Fruit fly (Drosophila melanogaster) whole organism, prepupa: ENCODE measurements around the gene CG14683.

Source experiments
- Blimp-1 ChIP-seq: fragments of 200-800 bp; sonication (Bioruptor generic); optimal IDR thresholded peaks from 3 replicates; lab custom pipeline; 2017; ENCODE audit warnings: missing biosample characterization, missing genetic modification characterization, mild to moderate bottlenecking, moderate library complexity, missing genetic modification reagents
- CG10631 ChIP-seq: fragments of 200-800 bp; sonication (Bioruptor generic); optimal IDR thresholded peaks from 2 replicates; lab custom pipeline; 2016; ENCODE audit warnings: missing biosample characterization, missing genetic modification characterization
- CG10669 ChIP-seq: fragments of 200-800 bp; sonication (Bioruptor generic); optimal IDR thresholded peaks from 3 replicates; lab custom pipeline; 2018; ENCODE audit warnings: missing biosample characterization, mild to moderate bottlenecking, missing genetic modification characterization, moderate library complexity
- CG11762 ChIP-seq: fragments of 200-800 bp; sonication (Bioruptor generic); optimal IDR thresholded peaks from 3 replicates; lab custom pipeline; 2016; ENCODE audit warnings: missing biosample characterization, missing genetic modification characterization; ENCODE audit not compliant: insufficient read depth
- CG11902 ChIP-seq: fragments of 200-800 bp; sonication (Bioruptor generic); optimal IDR thresholded peaks from 3 replicates; lab custom pipeline; 2016; ENCODE audit warnings: missing biosample characterization, missing genetic modification characterization
- CG1621 ChIP-seq: fragments of 200-800 bp; sonication (Bioruptor generic); optimal IDR thresholded peaks from 3 replicates; lab custom pipeline; 2018; ENCODE audit warnings: missing biosample characterization, mild to moderate bottlenecking, missing genetic modification characterization
- CG16779 ChIP-seq: fragments of 200-800 bp; sonication (Bioruptor generic); optimal IDR thresholded peaks from 3 replicates; lab custom pipeline; 2017; ENCODE audit warnings: missing biosample characterization, mild to moderate bottlenecking, missing genetic modification characterization
- CG3032 ChIP-seq: fragments of 200-800 bp; optimal IDR thresholded peaks from 2 replicates; lab custom pipeline; 2019; ENCODE audit warnings: missing biosample characterization, mild to moderate bottlenecking, missing genetic modification characterization, moderate library complexity
- CG31627 ChIP-seq: fragments of 200-800 bp; sonication (Bioruptor generic); optimal IDR thresholded peaks from 3 replicates; lab custom pipeline; 2016; ENCODE audit warnings: missing biosample characterization, missing genetic modification characterization
- CG32006 ChIP-seq: fragments of 200-800 bp; sonication (Bioruptor generic); optimal IDR thresholded peaks from 3 replicates; lab custom pipeline; 2017; ENCODE audit warnings: missing biosample characterization, mild to moderate bottlenecking, missing genetic modification characterization
- CG34406 ChIP-seq: fragments of 200-800 bp; sonication (Bioruptor generic); optimal IDR thresholded peaks from 3 replicates; lab custom pipeline; 2016; ENCODE audit warnings: missing biosample characterization, missing genetic modification characterization
- CG3919 ChIP-seq: fragments of 200-800 bp; sonication (Bioruptor generic); optimal IDR thresholded peaks from 3 replicates; lab custom pipeline; 2016; ENCODE audit warnings: missing biosample characterization, missing genetic modification characterization
- CG4318 ChIP-seq: fragments of 200-800 bp; sonication (Bioruptor generic); optimal IDR thresholded peaks from 3 replicates; lab custom pipeline; 2017; ENCODE audit warnings: missing biosample characterization, mild to moderate bottlenecking, missing genetic modification characterization
- CG6792 ChIP-seq: fragments of 200-800 bp; sonication (Bioruptor generic); optimal IDR thresholded peaks from 3 replicates; lab custom pipeline; 2016; ENCODE audit warnings: missing biosample characterization, missing genetic modification characterization
- CG6854 ChIP-seq: fragments of 200-800 bp; sonication (Bioruptor generic); optimal IDR thresholded peaks from 2 replicates; lab custom pipeline; 2017; ENCODE audit warnings: missing biosample characterization, mild to moderate bottlenecking, missing genetic modification characterization
- CG7368 ChIP-seq: fragments of 200-800 bp; sonication (Bioruptor generic); optimal IDR thresholded peaks from 3 replicates; lab custom pipeline; 2016; ENCODE audit warnings: missing biosample characterization, missing genetic modification characterization
- CG8119 ChIP-seq: fragments of 200-800 bp; sonication (Bioruptor generic); IDR thresholded peaks from 3 replicates; pipeline ENCODE4 v1.3.6; 2022; ENCODE audit warnings: missing biosample characterization, missing genetic modification characterization
- CG8319 ChIP-seq: fragments of 200-800 bp; sonication (Bioruptor generic); optimal IDR thresholded peaks from 3 replicates; lab custom pipeline; 2016; ENCODE audit warnings: missing biosample characterization, missing genetic modification characterization
- CG8632 ChIP-seq: fragments of 200-800 bp; sonication (Bioruptor generic); optimal IDR thresholded peaks from 3 replicates; lab custom pipeline; 2016; ENCODE audit warnings: missing biosample characterization, missing genetic modification characterization
- CG9139 ChIP-seq: fragments of 200-800 bp; sonication (Bioruptor generic); optimal IDR thresholded peaks from 3 replicates; lab custom pipeline; 2017; ENCODE audit warnings: missing biosample characterization, mild to moderate bottlenecking, missing genetic modification characterization
- Eip75B ChIP-seq: fragments of 200-800 bp; sonication (Bioruptor generic); optimal IDR thresholded peaks from 3 replicates; lab custom pipeline; 2016; ENCODE audit warnings: missing biosample characterization, missing genetic modification characterization
- Eip78C ChIP-seq: fragments of 200-800 bp; sonication (Bioruptor generic); peaks from one replicate; lab custom pipeline; 2016; ENCODE audit warnings: missing biosample characterization, missing genetic modification characterization
- Eip93F ChIP-seq: fragments of 200-800 bp; sonication (Bioruptor generic); optimal IDR thresholded peaks from 2 replicates; lab custom pipeline; 2016; ENCODE audit warnings: missing biosample characterization, mild to moderate bottlenecking, missing genetic modification characterization
- Ets21C ChIP-seq: fragments of 200-800 bp; sonication (Bioruptor generic); optimal IDR thresholded peaks from 3 replicates; lab custom pipeline; 2016; ENCODE audit warnings: missing biosample characterization, missing genetic modification characterization
- Ets96B ChIP-seq: fragments of 200-800 bp; optimal IDR thresholded peaks from 2 replicates; lab custom pipeline; 2019; ENCODE audit warnings: missing biosample characterization, mild to moderate bottlenecking, missing genetic modification characterization, moderate library complexity
- Hr38 ChIP-seq: sonication (Bioruptor generic); optimal IDR thresholded peaks from 2 replicates; lab custom pipeline; 2016; ENCODE audit warnings: missing biosample characterization, missing genetic modification characterization
- Hr39 ChIP-seq: fragments of 200-800 bp; sonication (Bioruptor generic); optimal IDR thresholded peaks from 2 replicates; lab custom pipeline; 2016; ENCODE audit warnings: missing biosample characterization, missing genetic modification characterization
- Hr4 ChIP-seq: fragments of 200-800 bp; sonication (Bioruptor generic); optimal IDR thresholded peaks from 3 replicates; lab custom pipeline; 2016; ENCODE audit warnings: missing biosample characterization, missing genetic modification characterization
- Met ChIP-seq: fragments of 200-800 bp; sonication (Bioruptor generic); optimal IDR thresholded peaks from 3 replicates; lab custom pipeline; 2016; ENCODE audit warnings: missing biosample characterization, missing genetic modification characterization
- OdsH ChIP-seq: fragments of 200-800 bp; sonication (Bioruptor generic); optimal IDR thresholded peaks from 3 replicates; lab custom pipeline; 2016; ENCODE audit warnings: missing biosample characterization, missing genetic modification characterization
- Smox ChIP-seq: fragments of 200-800 bp; sonication (Bioruptor generic); optimal IDR thresholded peaks from 3 replicates; lab custom pipeline; 2016; ENCODE audit warnings: missing biosample characterization, missing genetic modification characterization
- Sox102F ChIP-seq: fragments of 200-800 bp; sonication (Bioruptor generic); optimal IDR thresholded peaks from 2 replicates; lab custom pipeline; 2016; ENCODE audit warnings: missing biosample characterization, mild to moderate bottlenecking, missing genetic modification characterization
- Sox14 ChIP-seq: fragments of 200-800 bp; sonication (Bioruptor generic); optimal IDR thresholded peaks from 3 replicates; lab custom pipeline; 2016; ENCODE audit warnings: missing biosample characterization, missing genetic modification characterization
- Sox15 ChIP-seq: fragments of 200-800 bp; sonication (Bioruptor generic); optimal IDR thresholded peaks from 3 replicates; lab custom pipeline; 2016; ENCODE audit warnings: missing biosample characterization, missing genetic modification characterization
- acj6 ChIP-seq: fragments of 200-800 bp; sonication (Bioruptor generic); optimal IDR thresholded peaks from 3 replicates; lab custom pipeline; 2016; ENCODE audit warnings: missing biosample characterization, missing genetic modification characterization
- dac ChIP-seq: fragments of 200-800 bp; sonication (Bioruptor generic); optimal IDR thresholded peaks from 2 replicates; lab custom pipeline; 2017; ENCODE audit warnings: missing biosample characterization, mild to moderate bottlenecking, missing genetic modification characterization
- eg ChIP-seq: fragments of 200-800 bp; sonication (Bioruptor generic); IDR thresholded peaks from 3 replicates; pipeline ENCODE4 v1.3.6; 2022; ENCODE audit warnings: missing biosample characterization, missing genetic modification characterization
- esn ChIP-seq: fragments of 200-800 bp; sonication (Bioruptor generic); optimal IDR thresholded peaks from 2 replicates; lab custom pipeline; 2016; ENCODE audit warnings: missing biosample characterization, mild to moderate bottlenecking, missing genetic modification characterization, moderate library complexity
- fd59A ChIP-seq: fragments of 200-800 bp; sonication (Bioruptor generic); optimal IDR thresholded peaks from 2 replicates; lab custom pipeline; 2017; ENCODE audit warnings: missing biosample characterization, mild to moderate bottlenecking, missing genetic modification characterization, missing genetic modification reagents
- fd85E ChIP-seq: fragments of 200-800 bp; sonication (Bioruptor generic); optimal IDR thresholded peaks from 3 replicates; lab custom pipeline; 2016; ENCODE audit warnings: missing biosample characterization, missing genetic modification characterization
- lz ChIP-seq: fragments of 200-800 bp; sonication (Bioruptor generic); optimal IDR thresholded peaks from 3 replicates; lab custom pipeline; 2016; ENCODE audit warnings: missing biosample characterization, missing genetic modification characterization
- net ChIP-seq: fragments of 200-800 bp; sonication (Bioruptor generic); optimal IDR thresholded peaks from 3 replicates; lab custom pipeline; 2016; ENCODE audit warnings: missing biosample characterization, missing genetic modification characterization
- spab ChIP-seq: fragments of 200-800 bp; sonication (Bioruptor generic); optimal IDR thresholded peaks from 2 replicates; lab custom pipeline; 2017; ENCODE audit warnings: missing biosample characterization, mild to moderate bottlenecking, missing genetic modification characterization, missing genetic modification reagents
- ss ChIP-seq, 2 experiments: fragments of 200-800 bp; sonication (Bioruptor generic); optimal IDR thresholded peaks; 2 replicates in 1 of 2; 3 replicates in 1 of 2; lab custom pipeline; 2017 to 2018; ENCODE audit warnings: mild to moderate bottlenecking in 2 of 2, missing biosample characterization in 2 of 2, missing genetic modification characterization in 2 of 2, moderate library complexity in 1 of 2
- svp ChIP-seq: fragments of 200-800 bp; sonication (Bioruptor generic); peaks from one replicate; lab custom pipeline; 2016; ENCODE audit warnings: missing biosample characterization, missing genetic modification characterization
- topi ChIP-seq: fragments of 200-800 bp; sonication (Bioruptor generic); optimal IDR thresholded peaks from 3 replicates; lab custom pipeline; 2016; ENCODE audit warnings: missing biosample characterization, missing genetic modification characterization
- vri ChIP-seq: fragments of 200-800 bp; sonication (Bioruptor generic); optimal IDR thresholded peaks from 3 replicates; lab custom pipeline; 2016; ENCODE audit warnings: missing biosample characterization, mild to moderate bottlenecking, missing genetic modification characterization

Gene CG14683

dm6 chr3R:10681682-10681962 lies 14.8 kb upstream of the CG14683 start (continued):
- TF ChIP-seq Sox14 (GFP tag; lab: Kevin White, UChicago) (no peak), CG10631 (GFP tag; lab: Kevin White, UChicago) (no peak), vri (GFP tag; lab: Kevin White, UChicago) (no peak), Hr38 (GFP tag; lab: Kevin White, UChicago) (no peak), lz (GFP tag; lab: Kevin White, UChicago) (no peak), CG10669 (GFP tag; lab: Kevin White, UChicago) (no peak), CG4318 (GFP tag; lab: Kevin White, UChicago) (no peak), OdsH (GFP tag; lab: Kevin White, UChicago) (no peak), Hr4 (GFP tag; lab: Kevin White, UChicago) (no peak)
- TF ChIP-seq, all 60 proteins: peak for 7

- TF ChIP-seq eg (GFP tag; lab: Robert Waterston, UW) (no peak), CG11902 (no peak), CG3919 (GFP tag; lab: Kevin White, UChicago) (no peak), Eip78C (GFP tag; lab: Kevin White, UChicago) (peak; percentile 11), svp (GFP tag; lab: Kevin White, UChicago) (no peak)
- TF ChIP-seq, all 60 proteins: peak for 1
These were observed 13.2 kb upstream of the CG14683 start for dm6 chr3R:10683226-10683625.

- TF ChIP-seq CG4318 (GFP tag; lab: Kevin White, UChicago) (peak; percentile 60), Eip78C (GFP tag; lab: Kevin White, UChicago) (peak; percentile 90), fd85E (GFP tag; lab: Kevin White, UChicago) (no peak), CG11902 (no peak), CG10669 (GFP tag; lab: Kevin White, UChicago) (no peak), Hr38 (GFP tag; lab: Kevin White, UChicago) (no peak), CG8319 (GFP tag; lab: Kevin White, UChicago) (no peak), acj6 (GFP tag; lab: Kevin White, UChicago) (peak; percentile 27), fd59A (GFP tag; lab: Kevin White, UChicago) (no peak), Blimp-1 (GFP tag; lab: Kevin White, UChicago) (no peak), CG3032 (tag; lab: Kevin White, UChicago) (no peak), dac (GFP tag; lab: Kevin White, UChicago) (peak; percentile 28), CG7368 (GFP tag; lab: Kevin White, UChicago) (no peak), CG8632 (GFP tag; lab: Kevin White, UChicago) (peak; percentile 25), vri (GFP tag; lab: Kevin White, UChicago) (no peak), CG1621 (tag; lab: Kevin White, UChicago) (no peak), CG6792 (peak; percentile 26), Met (GFP tag; lab: Kevin White, UChicago) (peak; percentile 49), CG11762 (GFP tag; lab: Kevin White, UChicago) (no peak), CG34406 (GFP tag; lab: Kevin White, UChicago) (peak; percentile 39), CG10631 (GFP tag; lab: Kevin White, UChicago) (peak; percentile 28), CG16779 (tag; lab: Kevin White, UChicago) (no peak), CG9139 (GFP tag; lab: Kevin White, UChicago) (no peak), Sox15 (GFP tag; lab: Kevin White, UChicago) (no peak), topi (GFP tag; lab: Kevin White, UChicago) (peak; percentile 46), Ets21C (GFP tag; lab: Kevin White, UChicago) (no peak), CG6854 (GFP tag; lab: Kevin White, UChicago) (no peak), Smox (GFP tag; lab: Kevin White, UChicago) (peak; percentile 33), Hr4 (GFP tag; lab: Kevin White, UChicago) (peak; percentile 83), CG8119 (GFP tag; lab: Robert Waterston, UW) (peak; percentile 78), spab (GFP tag; lab: Kevin White, UChicago) (no peak), CG32006 (GFP tag; lab: Kevin White, UChicago) (peak; percentile 73), Eip75B (peak; percentile 31), esn (peak; percentile 55), ss (GFP tag; optimal IDR thresholded peaks at IDR 0.05; lab: Kevin White, UChicago) (no peak), OdsH (GFP tag; lab: Kevin White, UChicago) (peak; percentile 55), Hr39 (peak; percentile 49), Eip93F (GFP tag; lab: Kevin White, UChicago) (no peak), Sox14 (GFP tag; lab: Kevin White, UChicago) (no peak), net (peak; percentile 33), Ets96B (tag; lab: Kevin White, UChicago) (no peak), CG3919 (GFP tag; lab: Kevin White, UChicago) (no peak), CG31627 (GFP tag; lab: Kevin White, UChicago) (peak; percentile 36), Sox102F (GFP tag; lab: Kevin White, UChicago) (peak; percentile 54)
These were observed 12.2 kb upstream of the CG14683 start for dm6 chr3R:10684284-10684683.
